Worm (Caenorhabditis elegans): ENCODE data around the gene gpa-1.
A peak's percentile ranks its signal among the peaks of the same experiment; 100 is the strongest.

Gene gpa-1

ce11 chrV:11209452-11210188 is 32.1 kb upstream of the gpa-1 start:
- TF ChIP-seq R02D3.7 (tag; optimal IDR thresholded peaks at IDR 0.05) (no peak), nhr-23 (tag; optimal IDR thresholded peaks at IDR 0.05) (no peak), pqm-1 (tag; optimal IDR thresholded peaks at IDR 0.05) (no peak), egl-5 (tag; optimal IDR thresholded peaks at IDR 0.05) (no peak), elt-3 (tag; optimal IDR thresholded peaks at IDR 0.05) (no peak), pha-4 (tag; optimal IDR thresholded peaks at IDR 0.05) (no peak), lin-15B (tag; optimal IDR thresholded peaks at IDR 0.05) (no peak)

- no peak for TF ChIP-seq ztf-11 (tag; optimal IDR thresholded peaks at IDR 0.05)
Measured at ce11 chrV:11206467-11206866, 29.0 kb upstream of the gpa-1 start.

- TF ChIP-seq egl-5 (tag; optimal IDR thresholded peaks at IDR 0.05) = peak; percentile 91
- TF ChIP-seq ama-1 (optimal IDR thresholded peaks at IDR 0.05) = no peak
Measured at ce11 chrV:11204452-11204851, 27.0 kb upstream of the gpa-1 start.

ce11 chrV:11201826-11202565 is 24.5 kb upstream of the gpa-1 start, which contains the start of gene K10D6.4:
TSS of gene K10D6.4 (plus strand) at chrV:11201925.
- TF ChIP-seq ceh-16 (tag; optimal IDR thresholded peaks at IDR 0.05) (no peak), elt-3 (tag; optimal IDR thresholded peaks at IDR 0.05) (no peak), unc-62 (GFP tag; optimal IDR thresholded peaks at IDR 0.05) (no peak), elt-1 (tag; optimal IDR thresholded peaks at IDR 0.05) (no peak), lsy-12 (tag; optimal IDR thresholded peaks at IDR 0.05) (no peak), daf-12 (tag; optimal IDR thresholded peaks at IDR 0.05) (no peak), mdl-1 (tag; optimal IDR thresholded peaks at IDR 0.05) (no peak), nhr-11 (tag; optimal IDR thresholded peaks at IDR 0.05) (no peak), elt-2 (tag; optimal IDR thresholded peaks at IDR 0.05) (peak; percentile 75), zag-1 (tag; optimal IDR thresholded peaks at IDR 0.05) (no peak), nhr-12 (tag; optimal IDR thresholded peaks at IDR 0.05) (no peak), unc-39 (tag; optimal IDR thresholded peaks at IDR 0.05) (no peak), hmg-11 (tag; optimal IDR thresholded peaks at IDR 0.05) (no peak), R02D3.7 (tag; optimal IDR thresholded peaks at IDR 0.05) (no peak), pqm-1 (tag; optimal IDR thresholded peaks at IDR 0.05) (peak; percentile 13), ztf-11 (tag; optimal IDR thresholded peaks at IDR 0.05) (no peak)

- TF ChIP-seq unc-62 (GFP tag; optimal IDR thresholded peaks at IDR 0.05) = no peak
- TF ChIP-seq hmg-11 (tag; optimal IDR thresholded peaks at IDR 0.05) = no peak
- TF ChIP-seq lin-39 (tag; optimal IDR thresholded peaks at IDR 0.05) = no peak
- TF ChIP-seq ceh-16 (tag; optimal IDR thresholded peaks at IDR 0.05) = no peak
- no peak for TF ChIP-seq fkh-2 (tag; optimal IDR thresholded peaks at IDR 0.05)
- no peak for TF ChIP-seq jun-1 (tag; optimal IDR thresholded peaks at IDR 0.05)
Measured at ce11 chrV:11200316-11200715, 22.8 kb upstream of the gpa-1 start, which contains the start of gene K10D6.3. TSS of gene K10D6.3 (plus strand) at chrV:11200616.

ce11 chrV:11199497-11199896 is 22.0 kb upstream of the gpa-1 start:
- TF ChIP-seq nhr-12 (tag; optimal IDR thresholded peaks at IDR 0.05) (no peak), fos-1 (tag; optimal IDR thresholded peaks at IDR 0.05) (no peak), nhr-43 (tag; optimal IDR thresholded peaks at IDR 0.05; ENCODE audit: poor library complexity, severe bottlenecking) (peak; percentile 14), mdl-1 (tag; optimal IDR thresholded peaks at IDR 0.05) (no peak), nhr-25 (tag; optimal IDR thresholded peaks at IDR 0.05) (peak; percentile 36)

ce11 chrV:11198094-11198493 is 20.6 kb upstream of the gpa-1 start:
- TF ChIP-seq pqm-1 (tag; optimal IDR thresholded peaks at IDR 0.05) (no peak), fkh-2 (tag; optimal IDR thresholded peaks at IDR 0.05) (no peak), ama-1 (optimal IDR thresholded peaks at IDR 0.05) (no peak), R02D3.7 (tag; optimal IDR thresholded peaks at IDR 0.05) (no peak), nhr-23 (tag; optimal IDR thresholded peaks at IDR 0.05) (peak; percentile 23), zag-1 (tag; optimal IDR thresholded peaks at IDR 0.05) (no peak), nhr-43 (tag; optimal IDR thresholded peaks at IDR 0.05; ENCODE audit: poor library complexity, severe bottlenecking) (no peak), nhr-25 (tag; optimal IDR thresholded peaks at IDR 0.05) (peak; percentile 50), jun-1 (tag; optimal IDR thresholded peaks at IDR 0.05) (no peak), lsy-12 (tag; optimal IDR thresholded peaks at IDR 0.05) (no peak), nhr-11 (tag; optimal IDR thresholded peaks at IDR 0.05) (no peak), elt-2 (tag; optimal IDR thresholded peaks at IDR 0.05) (no peak), egl-27 (tag; optimal IDR thresholded peaks at IDR 0.05) (no peak), hmg-11 (tag; optimal IDR thresholded peaks at IDR 0.05) (no peak), tbx-2 (tag; optimal IDR thresholded peaks at IDR 0.05) (no peak), ztf-11 (tag; optimal IDR thresholded peaks at IDR 0.05) (no peak)

Data from whole organism, L3 larva.